Worm (Caenorhabditis elegans) whole organism, mixed stage, embryonic: Measurements from ENCODE around the gene B0302.5.

Experiments
- M03D4.4 ChIP-seq: sonication (generic microtip); optimal IDR thresholded peaks from 2 replicates; lab custom pipeline; 2017; ENCODE audit warnings: mild to moderate bottlenecking, missing genetic modification characterization, missing compliant biosample characterization
- blmp-1 ChIP-seq: fragments of 150-350 bp; optimal IDR thresholded peaks from 2 replicates; lab custom pipeline; 2014; ENCODE audit warnings: missing biosample characterization, missing genetic modification characterization
- ceh-39 ChIP-seq: fragments of 150-350 bp; optimal IDR thresholded peaks from 2 replicates; lab custom pipeline; 2014; ENCODE audit warnings: missing biosample characterization, missing genetic modification characterization
- ceh-83 ChIP-seq: fragments of 200-800 bp; sonication (Bioruptor generic); optimal IDR thresholded peaks from 2 replicates; lab custom pipeline; 2018; ENCODE audit warnings: mild to moderate bottlenecking, missing genetic modification characterization, missing compliant biosample characterization
- ces-1 ChIP-seq: fragments of 150-350 bp; optimal IDR thresholded peaks from 2 replicates; lab custom pipeline; 2014; ENCODE audit warnings: missing biosample characterization, missing genetic modification reagents, missing genetic modification characterization
- cnd-1 ChIP-seq: fragments of 200-800 bp; sonication (Bioruptor generic); optimal IDR thresholded peaks from 2 replicates; lab custom pipeline; 2018; ENCODE audit warnings: mild to moderate bottlenecking, missing genetic modification characterization, missing compliant biosample characterization
- elt-3 ChIP-seq: fragments of 150-350 bp; optimal IDR thresholded peaks from 2 replicates; lab custom pipeline; 2014; ENCODE audit warnings: missing biosample characterization, missing genetic modification characterization
- flh-1 ChIP-seq: fragments of 200-800 bp; sonication (Bioruptor generic); optimal IDR thresholded peaks from 2 replicates; lab custom pipeline; 2018; ENCODE audit warnings: mild to moderate bottlenecking, missing genetic modification characterization, moderate library complexity, missing compliant biosample characterization
- ham-2 ChIP-seq: fragments of 200-800 bp; sonication (Bioruptor generic); optimal IDR thresholded peaks from 2 replicates; lab custom pipeline; 2018; ENCODE audit warnings: mild to moderate bottlenecking, missing genetic modification characterization, missing compliant biosample characterization
- lin-13 ChIP-seq: fragments of 150-350 bp; optimal IDR thresholded peaks from 2 replicates; lab custom pipeline; 2014; ENCODE audit warnings: missing biosample characterization, missing genetic modification characterization
- lin-32 ChIP-seq: fragments of 200-800 bp; sonication (Bioruptor generic); optimal IDR thresholded peaks from 2 replicates; lab custom pipeline; 2018; ENCODE audit warnings: mild to moderate bottlenecking, missing genetic modification characterization, missing compliant biosample characterization
- lsy-2 ChIP-seq: fragments of 150-350 bp; optimal IDR thresholded peaks from 2 replicates; lab custom pipeline; 2014; ENCODE audit warnings: missing biosample characterization, missing genetic modification characterization
- mep-1 ChIP-seq: fragments of 150-350 bp; optimal IDR thresholded peaks from 2 replicates; lab custom pipeline; 2017; ENCODE audit warnings: missing biosample characterization, missing genetic modification reagents, missing genetic modification characterization, inconsistent platforms
- mls-2 ChIP-seq: sonication (generic microtip); optimal IDR thresholded peaks from 2 replicates; lab custom pipeline; 2016; ENCODE audit warnings: mild to moderate bottlenecking, missing genetic modification characterization, moderate library complexity, missing compliant biosample characterization
- nhr-2 ChIP-seq: fragments of 150-350 bp; optimal IDR thresholded peaks from 2 replicates; lab custom pipeline; 2014; ENCODE audit warnings: missing biosample characterization, missing genetic modification characterization
- nhr-237 ChIP-seq: fragments of 150-350 bp; optimal IDR thresholded peaks from 2 replicates; lab custom pipeline; 2014; ENCODE audit warnings: missing biosample characterization, missing genetic modification characterization
- nhr-28 ChIP-seq: fragments of 150-350 bp; optimal IDR thresholded peaks from 2 replicates; lab custom pipeline; 2014; ENCODE audit warnings: missing biosample characterization, missing genetic modification characterization
- nhr-76 ChIP-seq: sonication (generic microtip); optimal IDR thresholded peaks from 2 replicates; lab custom pipeline; 2017; ENCODE audit warnings: missing biosample characterization, missing genetic modification characterization
- pha-4 ChIP-seq: fragments of 150-350 bp; optimal IDR thresholded peaks from 2 replicates; lab custom pipeline; 2018; ENCODE audit warnings: missing biosample characterization, missing genetic modification reagents, missing genetic modification characterization
- snpc-4 ChIP-seq: fragments of 150-350 bp; optimal IDR thresholded peaks from 2 replicates; lab custom pipeline; 2014; ENCODE audit warnings: missing biosample characterization, missing genetic modification characterization
- sptf-1 ChIP-seq: sonication (generic microtip); optimal IDR thresholded peaks from 2 replicates; lab custom pipeline; 2017; ENCODE audit warnings: mild to moderate bottlenecking, missing genetic modification characterization, moderate library complexity, missing compliant biosample characterization
- tbx-8 ChIP-seq: fragments of 200-800 bp; sonication (Bioruptor generic); optimal IDR thresholded peaks from 2 replicates; lab custom pipeline; 2018; ENCODE audit warnings: mild to moderate bottlenecking, missing genetic modification characterization, moderate library complexity, missing compliant biosample characterization
- unc-120 ChIP-seq: sonication (generic microtip); optimal IDR thresholded peaks from 2 replicates; lab custom pipeline; 2017; ENCODE audit warnings: missing genetic modification characterization, missing compliant biosample characterization; ENCODE audit not compliant: poor library complexity, severe bottlenecking
- unc-39 ChIP-seq: fragments of 150-350 bp; optimal IDR thresholded peaks from 2 replicates; lab custom pipeline; 2014; ENCODE audit warnings: missing biosample characterization, missing genetic modification characterization
- unc-62 ChIP-seq: fragments of 150-350 bp; optimal IDR thresholded peaks from 2 replicates; lab custom pipeline; 2014; ENCODE audit warnings: missing biosample characterization, missing genetic modification reagents, missing genetic modification characterization
- zip-8 ChIP-seq: fragments of 150-350 bp; optimal IDR thresholded peaks from 2 replicates; lab custom pipeline; 2014; ENCODE audit warnings: missing biosample characterization, missing genetic modification characterization
- ztf-11 ChIP-seq: fragments of 150-350 bp; optimal IDR thresholded peaks from 2 replicates; lab custom pipeline; 2014; ENCODE audit warnings: missing biosample characterization, missing genetic modification characterization

B0302.5 gene

DNA sequence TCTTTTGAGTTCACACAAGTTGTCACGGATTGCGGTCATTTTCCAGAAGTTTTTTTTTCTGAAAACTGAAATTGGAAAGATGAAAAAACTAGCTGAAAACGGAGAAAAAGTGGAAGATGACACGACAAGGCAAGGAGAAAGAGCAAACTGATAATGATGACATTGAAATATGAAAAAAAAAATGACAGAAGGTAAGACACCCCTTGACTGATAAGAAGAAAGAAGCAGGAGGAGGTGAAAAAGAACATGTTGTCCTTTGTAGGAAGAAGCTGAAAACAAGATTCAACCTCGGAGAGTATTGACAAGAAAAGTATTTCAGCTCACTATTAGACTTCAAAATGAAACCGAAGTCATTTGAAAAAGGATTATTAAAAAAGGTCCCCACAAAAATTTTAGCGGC is at the start of gene B0302.5:
Gene B0302.5, minus strand, starts transcription at position 58 of the 400 bp plus-strand sequence.
- TF ChIP-seq blmp-1 (tag; lab: Kevin White, UChicago) = no peak
- no peak for TF ChIP-seq mep-1
- TF ChIP-seq snpc-4 (tag; lab: Kevin White, UChicago) = no peak
- TF ChIP-seq ztf-11 (tag; lab: Kevin White, UChicago) = no peak
- no peak for TF ChIP-seq nhr-76
- no peak for TF ChIP-seq elt-3 (tag; lab: Kevin White, UChicago)

DNA sequence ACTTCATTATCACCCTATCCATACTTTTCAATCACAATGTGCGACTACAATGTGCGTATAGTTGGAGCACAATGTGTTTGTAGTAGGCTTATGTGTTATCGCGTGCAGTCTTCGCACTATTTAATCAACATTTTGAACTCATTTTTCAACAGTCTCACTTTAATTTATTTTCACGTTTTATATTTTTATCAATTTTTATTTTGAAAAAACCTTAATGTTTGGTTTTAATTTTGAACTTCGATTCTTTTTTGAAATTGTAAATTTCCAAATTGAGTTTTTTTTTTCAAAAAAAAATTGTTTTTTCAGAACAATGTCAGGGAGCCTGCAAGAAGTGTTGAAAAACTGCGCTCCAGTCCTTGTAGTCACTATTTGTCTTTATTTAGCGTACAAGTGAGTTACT is 48.1 kb upstream of the B0302.5 start, which contains the start of gene T25G12.13:
Gene T25G12.13, plus strand, starts transcription at position 301 of the 400 bp plus-strand sequence.
- TF ChIP-seq nhr-76 (no peak), M03D4.4 (no peak), tbx-8 (no peak), snpc-4 (tag; lab: Kevin White, UChicago) (no peak), ham-2 (GFP tag; lab: Kevin White, UChicago) (no peak)

DNA sequence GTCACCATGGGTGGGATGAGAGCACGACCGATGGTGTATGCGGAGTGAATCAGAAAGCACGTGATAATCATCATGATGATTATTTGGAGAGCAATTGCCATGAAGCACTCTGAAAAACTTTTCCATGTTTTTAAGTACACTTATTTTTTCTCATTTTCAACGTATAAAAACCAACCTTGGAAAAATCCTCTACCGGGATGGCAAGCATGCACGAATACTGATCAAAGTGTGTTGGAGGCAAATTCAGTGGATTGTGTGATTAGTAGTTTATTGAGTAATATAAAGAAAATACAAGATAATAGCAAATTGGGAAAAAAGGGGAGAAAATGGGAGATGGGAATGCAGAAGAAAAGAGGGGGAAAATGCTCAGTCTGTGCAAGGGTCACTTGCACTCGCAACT is 42.5 kb upstream of the B0302.5 start, which contains the start of gene T25G12.11:
Gene T25G12.11, minus strand, starts transcription at position 101 of the 400 bp plus-strand sequence.
- TF ChIP-seq unc-62 (GFP tag; lab: Kevin White, UChicago) (no peak), pha-4 (tag; lab: Kevin White, UChicago) (no peak)

DNA sequence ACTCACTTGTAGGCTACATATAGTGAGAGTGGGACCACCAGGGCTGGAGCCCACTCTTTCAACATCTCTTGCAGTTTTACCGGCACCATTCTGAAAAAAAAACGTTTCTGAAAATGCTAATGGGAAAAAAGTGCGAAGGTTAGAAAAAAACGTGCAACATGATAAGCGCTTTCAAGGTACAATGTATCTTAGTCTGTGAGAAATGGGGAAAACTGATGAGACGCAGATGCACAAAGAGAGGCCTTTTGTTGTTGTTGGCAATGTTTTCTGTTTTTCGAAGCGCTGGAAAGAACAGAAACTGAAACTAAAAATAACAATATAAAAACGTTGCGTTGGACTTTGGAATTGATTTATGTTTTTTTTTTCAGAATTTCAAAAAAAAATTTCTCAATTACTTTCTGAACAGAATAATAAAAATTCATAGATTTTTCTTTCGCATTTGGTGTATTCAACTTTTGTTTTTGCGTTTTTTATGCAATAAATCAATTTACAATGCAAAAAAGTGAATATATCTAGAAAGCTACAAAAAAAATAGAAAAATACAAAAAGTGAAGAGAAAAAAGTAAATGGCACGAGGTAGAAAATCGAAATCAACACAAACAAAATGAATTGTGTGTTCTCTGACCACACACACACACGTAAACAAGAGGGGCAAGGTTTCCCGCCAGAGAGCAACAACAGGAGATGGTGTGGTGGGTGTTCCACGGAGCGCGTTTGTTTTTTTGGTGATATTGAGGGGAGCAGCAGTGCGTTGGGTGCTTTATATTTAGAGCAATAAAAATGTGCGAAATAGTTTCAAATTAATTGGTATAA is 41.0 kb upstream of the B0302.5 start, which contains the start of gene dhs-30:
Gene dhs-30, minus strand, starts transcription at position 90 of the 813 bp plus-strand sequence.
- TF ChIP-seq nhr-237 (tag; lab: Kevin White, UChicago) (no peak), flh-1 (GFP tag; lab: Kevin White, UChicago) (no peak), ceh-83 (GFP tag; lab: Kevin White, UChicago) (no peak), M03D4.4 (no peak)

DNA sequence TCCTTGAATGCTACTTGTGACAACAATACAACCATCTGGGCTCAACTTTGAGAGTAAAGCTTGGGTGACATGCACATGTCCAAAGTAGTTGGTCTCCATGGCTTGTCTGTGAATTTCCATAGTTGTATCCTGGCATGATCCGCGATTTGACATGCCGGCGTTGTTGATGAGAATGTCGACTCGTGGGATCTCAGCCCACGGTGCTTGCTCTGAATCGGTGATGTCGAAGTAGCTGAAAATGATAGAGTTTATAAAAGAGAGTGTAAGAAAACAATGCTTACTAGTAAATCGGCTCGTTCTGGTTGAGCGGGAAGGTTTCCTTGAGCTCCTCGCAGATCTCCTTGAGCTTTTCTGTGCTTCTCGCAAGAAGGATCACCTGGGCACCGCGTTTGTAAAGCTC is 40.1 kb upstream of the B0302.5 start:
- TF ChIP-seq sptf-1 (no peak), pha-4 (tag; lab: Kevin White, UChicago) (no peak), blmp-1 (tag; lab: Kevin White, UChicago) (no peak)

DNA sequence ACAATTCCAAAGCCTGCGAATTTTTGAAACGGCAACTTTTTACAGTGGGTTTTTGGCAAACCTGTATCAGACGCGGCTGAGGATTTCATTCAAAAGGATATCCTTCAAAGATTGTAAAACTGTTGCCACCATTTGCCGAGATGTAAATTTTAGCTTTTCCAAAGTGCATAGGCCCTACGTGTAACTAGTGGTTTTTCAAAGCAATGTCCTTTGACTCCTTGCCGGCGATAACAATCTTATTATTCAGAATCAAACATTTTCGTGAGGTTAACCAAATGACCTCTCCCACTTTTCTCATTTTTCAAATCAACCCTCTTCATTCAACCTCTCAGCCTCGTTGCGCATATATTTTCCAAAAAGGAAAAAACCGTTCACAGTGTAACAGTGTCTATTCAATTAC is 36.4 kb upstream of the B0302.5 start, which contains the start of gene T25G12.3:
Gene T25G12.3, plus strand, starts transcription at position 301 of the 400 bp plus-strand sequence.
- TF ChIP-seq flh-1 (GFP tag; lab: Kevin White, UChicago) = no peak
- no peak for TF ChIP-seq ceh-39
- no peak for TF ChIP-seq snpc-4 (tag; lab: Kevin White, UChicago)
- TF ChIP-seq nhr-237 (tag; lab: Kevin White, UChicago) = no peak
- no peak for TF ChIP-seq lin-13 (tag; lab: Kevin White, UChicago)

DNA sequence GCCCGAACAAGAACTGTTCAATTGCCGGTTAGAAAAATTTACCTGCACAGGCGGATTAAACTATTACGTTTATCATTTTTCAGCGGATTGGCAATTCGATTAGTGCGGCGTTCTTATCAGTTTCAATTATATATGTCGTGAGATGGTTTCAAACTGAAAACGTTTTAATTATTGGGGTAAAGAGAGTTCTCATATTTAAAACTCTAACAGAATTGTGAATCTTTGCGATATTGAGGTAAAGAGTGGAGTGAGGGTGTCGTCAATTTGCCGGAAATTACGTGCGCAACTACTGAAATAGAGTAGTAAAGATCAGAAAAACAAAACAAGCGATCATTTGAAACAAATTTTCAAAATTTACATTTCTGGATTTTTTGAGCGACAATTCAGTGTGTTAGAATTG is 35.2 kb upstream of the B0302.5 start, which contains the start of gene T25G12.6:
Gene T25G12.6, minus strand, starts transcription at position 101 of the 400 bp plus-strand sequence.
- TF ChIP-seq elt-3 (tag; lab: Kevin White, UChicago) = no peak
- TF ChIP-seq, all 35 proteins: peak for 0

DNA sequence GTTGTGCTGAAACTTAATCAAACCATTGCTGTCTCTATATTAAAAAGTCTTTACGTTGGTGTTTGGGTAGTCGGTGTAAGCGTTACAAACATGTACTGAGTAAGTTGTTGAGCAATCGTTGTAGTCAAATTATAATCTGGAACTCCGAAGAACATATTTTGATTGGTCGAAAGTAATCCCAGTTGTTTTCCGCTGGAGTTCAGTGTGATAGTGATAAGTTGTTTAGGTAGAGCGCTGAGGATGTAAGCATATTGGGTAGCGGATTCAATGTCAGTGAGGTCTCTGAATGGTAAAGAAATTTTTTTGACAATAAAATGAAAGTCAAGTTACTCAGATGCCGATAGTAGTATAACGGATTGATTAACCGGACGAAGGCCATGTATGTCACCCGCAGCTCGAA is 32.4 kb upstream of the B0302.5 start:
- TF ChIP-seq ceh-39 = no peak
- no peak for TF ChIP-seq ham-2 (GFP tag; lab: Kevin White, UChicago)
- TF ChIP-seq mls-2 = no peak
- TF ChIP-seq cnd-1 (tag; lab: Kevin White, UChicago) = no peak
- TF ChIP-seq nhr-76 = no peak
- TF ChIP-seq unc-120 (tag; lab: Kevin White, UChicago) = no peak
- no peak for TF ChIP-seq ces-1
- no peak for TF ChIP-seq unc-39
- TF ChIP-seq M03D4.4 = no peak
- TF ChIP-seq nhr-2 (tag; lab: Kevin White, UChicago) = no peak
- TF ChIP-seq elt-3 (tag; lab: Kevin White, UChicago) = no peak
- no peak for TF ChIP-seq mep-1
- TF ChIP-seq nhr-28 (tag; lab: Kevin White, UChicago) = no peak
- TF ChIP-seq lin-32 (GFP tag; lab: Kevin White, UChicago) = no peak
- no peak for TF ChIP-seq lsy-2
- TF ChIP-seq sptf-1 = no peak
- no peak for TF ChIP-seq lin-13 (tag; lab: Kevin White, UChicago)
- TF ChIP-seq zip-8 (tag; lab: Kevin White, UChicago) = no peak
